Worm (Caenorhabditis elegans): ENCODE results near the gene B0310.6.

ce11 chrX:573270-573669 is 42.5 kb upstream of the B0310.6 start:
- TF ChIP-seq skn-1 (tag; optimal IDR thresholded peaks at IDR 0.05) (no peak), ceh-28 (tag; optimal IDR thresholded peaks at IDR 0.05) (no peak), snpc-4 (tag; optimal IDR thresholded peaks at IDR 0.05) (no peak), ces-1 (GFP tag; optimal IDR thresholded peaks at IDR 0.05) (no peak), lin-39 (tag; optimal IDR thresholded peaks at IDR 0.05) (no peak), lin-13 (GFP tag; optimal IDR thresholded peaks at IDR 0.05) (no peak), unc-62 (GFP tag; optimal IDR thresholded peaks at IDR 0.05 in 1 of 2) (peak in 1 of 2 experiments; percentile 90), unc-62 (tag; optimal IDR thresholded peaks at IDR 0.05) (no peak), tag-97 (GFP tag; IDR thresholded peaks at IDR 0.05) (no peak), fkh-10 (GFP tag; optimal IDR thresholded peaks at IDR 0.05) (peak; percentile 31), zip-2 (tag; optimal IDR thresholded peaks at IDR 0.05) (peak; percentile 85), fos-1 (tag; optimal IDR thresholded peaks at IDR 0.05) (no peak), F37D6.2 (tag; optimal IDR thresholded peaks at IDR 0.05) (no peak), saeg-2 (GFP tag; IDR thresholded peaks at IDR 0.05) (no peak), mdl-1 (tag; optimal IDR thresholded peaks at IDR 0.05) (peak in 1 of 2 experiments; percentile 57)
